Worm (Caenorhabditis elegans): Measurements from ENCODE around the gene D1014.6.

ce11 chrV:8129252-8129651 is 8.3 kb downstream of the D1014.6 start, which contains the start of gene spr-1:
- TF ChIP-seq med-1 (GFP tag; optimal IDR thresholded peaks at IDR 0.05; ENCODE audit: insufficient read depth) (no peak), tab-1 (GFP tag; IDR thresholded peaks at IDR 0.05) (no peak)
